Fruit fly (Drosophila melanogaster) whole organism, prepupa: ENCODE data around the gene noi.

Experiments
- CG10631 ChIP-seq: fragments of 200-800 bp; sonication (Bioruptor generic); optimal IDR thresholded peaks from 2 replicates; lab custom pipeline; 2016; ENCODE audit warnings: missing biosample characterization, missing genetic modification characterization
- CG11294 ChIP-seq: fragments of 200-800 bp; sonication (Bioruptor generic); IDR thresholded peaks from 2 replicates; pipeline ENCODE4 v1.3.6; 2022; ENCODE audit warnings: missing biosample characterization, missing genetic modification characterization
- CG11762 ChIP-seq: fragments of 200-800 bp; sonication (Bioruptor generic); optimal IDR thresholded peaks from 3 replicates; lab custom pipeline; 2016; ENCODE audit warnings: missing biosample characterization, missing genetic modification characterization; ENCODE audit not compliant: insufficient read depth
- CG11902 ChIP-seq: fragments of 200-800 bp; sonication (Bioruptor generic); optimal IDR thresholded peaks from 3 replicates; lab custom pipeline; 2016; ENCODE audit warnings: missing biosample characterization, missing genetic modification characterization
- CG15336 ChIP-seq: fragments of 200-800 bp; sonication (Bioruptor generic); IDR thresholded peaks from 2 replicates; pipeline ENCODE4 v1.3.6; 2022; ENCODE audit warnings: missing biosample characterization, missing genetic modification characterization
- CG1621 ChIP-seq: fragments of 200-800 bp; sonication (Bioruptor generic); optimal IDR thresholded peaks from 3 replicates; lab custom pipeline; 2018; ENCODE audit warnings: missing biosample characterization, mild to moderate bottlenecking, missing genetic modification characterization
- CG16779 ChIP-seq: fragments of 200-800 bp; sonication (Bioruptor generic); optimal IDR thresholded peaks from 3 replicates; lab custom pipeline; 2017; ENCODE audit warnings: missing biosample characterization, mild to moderate bottlenecking, missing genetic modification characterization
- CG3032 ChIP-seq: fragments of 200-800 bp; optimal IDR thresholded peaks from 2 replicates; lab custom pipeline; 2019; ENCODE audit warnings: missing biosample characterization, mild to moderate bottlenecking, missing genetic modification characterization, moderate library complexity
- CG31627 ChIP-seq: fragments of 200-800 bp; sonication (Bioruptor generic); optimal IDR thresholded peaks from 3 replicates; lab custom pipeline; 2016; ENCODE audit warnings: missing biosample characterization, missing genetic modification characterization
- CG34406 ChIP-seq: fragments of 200-800 bp; sonication (Bioruptor generic); optimal IDR thresholded peaks from 3 replicates; lab custom pipeline; 2016; ENCODE audit warnings: missing biosample characterization, missing genetic modification characterization
- CG4318 ChIP-seq: fragments of 200-800 bp; sonication (Bioruptor generic); optimal IDR thresholded peaks from 3 replicates; lab custom pipeline; 2017; ENCODE audit warnings: missing biosample characterization, mild to moderate bottlenecking, missing genetic modification characterization
- CG6163 ChIP-seq: fragments of 200-800 bp; sonication (Bioruptor generic); IDR thresholded peaks from 3 replicates; pipeline ENCODE4 v1.3.6; 2022; ENCODE audit warnings: missing biosample characterization, missing genetic modification characterization
- CG6276 ChIP-seq: fragments of 200-800 bp; sonication (Bioruptor generic); optimal IDR thresholded peaks from 2 replicates; lab custom pipeline; 2017; ENCODE audit warnings: missing biosample characterization, mild to moderate bottlenecking, missing genetic modification characterization
- CG6792 ChIP-seq: fragments of 200-800 bp; sonication (Bioruptor generic); optimal IDR thresholded peaks from 3 replicates; lab custom pipeline; 2016; ENCODE audit warnings: missing biosample characterization, missing genetic modification characterization
- CG8119 ChIP-seq: fragments of 200-800 bp; sonication (Bioruptor generic); IDR thresholded peaks from 3 replicates; pipeline ENCODE4 v1.3.6; 2022; ENCODE audit warnings: missing biosample characterization, missing genetic modification characterization
- Eip75B ChIP-seq: fragments of 200-800 bp; sonication (Bioruptor generic); optimal IDR thresholded peaks from 3 replicates; lab custom pipeline; 2016; ENCODE audit warnings: missing biosample characterization, missing genetic modification characterization
- Eip78C ChIP-seq: fragments of 200-800 bp; sonication (Bioruptor generic); peaks from one replicate; lab custom pipeline; 2016; ENCODE audit warnings: missing biosample characterization, missing genetic modification characterization
- Ets21C ChIP-seq: fragments of 200-800 bp; sonication (Bioruptor generic); optimal IDR thresholded peaks from 3 replicates; lab custom pipeline; 2016; ENCODE audit warnings: missing biosample characterization, missing genetic modification characterization
- Gug ChIP-seq: fragments of 200-800 bp; sonication (Bioruptor generic); IDR thresholded peaks from 2 replicates; pipeline ENCODE4 v1.3.6; 2022; ENCODE audit warnings: missing biosample characterization, missing genetic modification characterization
- Hr39 ChIP-seq: fragments of 200-800 bp; sonication (Bioruptor generic); optimal IDR thresholded peaks from 2 replicates; lab custom pipeline; 2016; ENCODE audit warnings: missing biosample characterization, missing genetic modification characterization
- Lpt ChIP-seq: fragments of 200-800 bp; sonication (Bioruptor generic); optimal IDR thresholded peaks from 3 replicates; lab custom pipeline; 2016; ENCODE audit warnings: missing biosample characterization, missing genetic modification characterization
- Met ChIP-seq: fragments of 200-800 bp; sonication (Bioruptor generic); optimal IDR thresholded peaks from 3 replicates; lab custom pipeline; 2016; ENCODE audit warnings: missing biosample characterization, missing genetic modification characterization
- OdsH ChIP-seq: fragments of 200-800 bp; sonication (Bioruptor generic); optimal IDR thresholded peaks from 3 replicates; lab custom pipeline; 2016; ENCODE audit warnings: missing biosample characterization, missing genetic modification characterization
- Sox102F ChIP-seq: fragments of 200-800 bp; sonication (Bioruptor generic); optimal IDR thresholded peaks from 2 replicates; lab custom pipeline; 2016; ENCODE audit warnings: missing biosample characterization, mild to moderate bottlenecking, missing genetic modification characterization
- Sox14 ChIP-seq: fragments of 200-800 bp; sonication (Bioruptor generic); optimal IDR thresholded peaks from 3 replicates; lab custom pipeline; 2016; ENCODE audit warnings: missing biosample characterization, missing genetic modification characterization
- achi ChIP-seq: fragments of 200-800 bp; sonication (Bioruptor generic); optimal IDR thresholded peaks from 3 replicates; lab custom pipeline; 2016; ENCODE audit warnings: missing biosample characterization, missing genetic modification characterization
- acj6 ChIP-seq: fragments of 200-800 bp; sonication (Bioruptor generic); optimal IDR thresholded peaks from 3 replicates; lab custom pipeline; 2016; ENCODE audit warnings: missing biosample characterization, missing genetic modification characterization
- cyc ChIP-seq: fragments of 200-800 bp; sonication (Bioruptor generic); optimal IDR thresholded peaks from 3 replicates; lab custom pipeline; 2016; ENCODE audit warnings: missing biosample characterization, missing genetic modification characterization
- dac ChIP-seq: fragments of 200-800 bp; sonication (Bioruptor generic); optimal IDR thresholded peaks from 2 replicates; lab custom pipeline; 2017; ENCODE audit warnings: missing biosample characterization, mild to moderate bottlenecking, missing genetic modification characterization
- dsx ChIP-seq: fragments of 200-800 bp; optimal IDR thresholded peaks from 3 replicates; lab custom pipeline; 2019; ENCODE audit warnings: missing biosample characterization, mild to moderate bottlenecking, missing genetic modification characterization, moderate library complexity; ENCODE audit not compliant: poor library complexity, severe bottlenecking
- eg ChIP-seq: fragments of 200-800 bp; sonication (Bioruptor generic); IDR thresholded peaks from 3 replicates; pipeline ENCODE4 v1.3.6; 2022; ENCODE audit warnings: missing biosample characterization, missing genetic modification characterization
- esn ChIP-seq: fragments of 200-800 bp; sonication (Bioruptor generic); optimal IDR thresholded peaks from 2 replicates; lab custom pipeline; 2016; ENCODE audit warnings: missing biosample characterization, mild to moderate bottlenecking, missing genetic modification characterization, moderate library complexity
- fd85E ChIP-seq: fragments of 200-800 bp; sonication (Bioruptor generic); optimal IDR thresholded peaks from 3 replicates; lab custom pipeline; 2016; ENCODE audit warnings: missing biosample characterization, missing genetic modification characterization
- lz ChIP-seq: fragments of 200-800 bp; sonication (Bioruptor generic); optimal IDR thresholded peaks from 3 replicates; lab custom pipeline; 2016; ENCODE audit warnings: missing biosample characterization, missing genetic modification characterization
- net ChIP-seq: fragments of 200-800 bp; sonication (Bioruptor generic); optimal IDR thresholded peaks from 3 replicates; lab custom pipeline; 2016; ENCODE audit warnings: missing biosample characterization, missing genetic modification characterization
- salr ChIP-seq, 2 experiments: fragments of 200-800 bp; sonication (Bioruptor generic); optimal IDR thresholded peaks; 3 replicates each; lab custom pipeline; 2016 to 2018; ENCODE audit warnings: missing biosample characterization in 2 of 2, missing genetic modification characterization in 2 of 2, mild to moderate bottlenecking in 1 of 2
- ss ChIP-seq, 2 experiments: fragments of 200-800 bp; sonication (Bioruptor generic); optimal IDR thresholded peaks; 2 replicates in 1 of 2; 3 replicates in 1 of 2; lab custom pipeline; 2017 to 2018; ENCODE audit warnings: mild to moderate bottlenecking in 2 of 2, missing biosample characterization in 2 of 2, missing genetic modification characterization in 2 of 2, moderate library complexity in 1 of 2
- topi ChIP-seq: fragments of 200-800 bp; sonication (Bioruptor generic); optimal IDR thresholded peaks from 3 replicates; lab custom pipeline; 2016; ENCODE audit warnings: missing biosample characterization, missing genetic modification characterization

noi gene

DNA sequence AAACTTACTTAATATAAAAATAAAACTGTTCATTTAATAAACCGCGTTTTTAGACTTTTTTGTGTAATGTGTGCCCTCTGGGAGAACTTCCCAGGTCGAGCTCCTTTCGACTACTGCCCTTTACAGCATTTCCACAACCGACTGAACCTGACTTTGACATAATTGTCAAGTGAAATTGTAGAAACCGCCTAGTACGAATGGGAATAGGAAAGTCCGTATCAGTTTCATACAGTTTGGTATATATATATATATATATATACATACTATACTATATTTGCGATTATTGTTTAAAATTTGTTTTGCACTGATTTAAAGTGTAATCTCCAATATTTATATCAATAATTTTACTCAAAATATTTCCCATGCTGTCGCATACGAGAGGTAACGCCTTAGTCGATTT, 40.2 kb downstream of the noi start, which contains the start of gene mia:
Gene mia, minus strand, starts transcription at position 101 of the 400 bp plus-strand sequence.
- no peak for TF ChIP-seq acj6
- TF ChIP-seq, all 60 proteins: peak for 0

dm6 chr3R:5550452-5550851, 40.8 kb downstream of the noi start:
- no peak for TF ChIP-seq Gug (GFP tag; lab: Robert Waterston, UW)
- no peak for TF ChIP-seq net (GFP tag; lab: Kevin White, UChicago)
- no peak for TF ChIP-seq CG11902
- no peak for TF ChIP-seq CG6276 (GFP tag; lab: Kevin White, UChicago)
- no peak for TF ChIP-seq fd85E (GFP tag; lab: Kevin White, UChicago)
- TF ChIP-seq CG8119 (GFP tag; lab: Robert Waterston, UW) = no peak
- no peak for TF ChIP-seq achi (GFP tag; lab: Kevin White, UChicago)
- TF ChIP-seq topi (GFP tag; lab: Kevin White, UChicago) = no peak
- no peak for TF ChIP-seq ss (GFP tag; optimal IDR thresholded peaks at IDR 0.05; lab: Kevin White, UChicago)
- TF ChIP-seq CG31627 (GFP tag; lab: Kevin White, UChicago) = no peak
- no peak for TF ChIP-seq CG34406 (GFP tag; lab: Kevin White, UChicago)
- TF ChIP-seq CG11762 (GFP tag; lab: Kevin White, UChicago) = no peak
- TF ChIP-seq lz (GFP tag; lab: Kevin White, UChicago) = no peak
- TF ChIP-seq Sox102F (GFP tag; lab: Kevin White, UChicago) = no peak
- no peak for TF ChIP-seq Lpt
- no peak for TF ChIP-seq Ets21C (GFP tag; lab: Kevin White, UChicago)
- TF ChIP-seq Eip75B (GFP tag; lab: Kevin White, UChicago) = no peak
- no peak for TF ChIP-seq CG10631 (GFP tag; lab: Kevin White, UChicago)
- TF ChIP-seq dac = no peak

DNA sequence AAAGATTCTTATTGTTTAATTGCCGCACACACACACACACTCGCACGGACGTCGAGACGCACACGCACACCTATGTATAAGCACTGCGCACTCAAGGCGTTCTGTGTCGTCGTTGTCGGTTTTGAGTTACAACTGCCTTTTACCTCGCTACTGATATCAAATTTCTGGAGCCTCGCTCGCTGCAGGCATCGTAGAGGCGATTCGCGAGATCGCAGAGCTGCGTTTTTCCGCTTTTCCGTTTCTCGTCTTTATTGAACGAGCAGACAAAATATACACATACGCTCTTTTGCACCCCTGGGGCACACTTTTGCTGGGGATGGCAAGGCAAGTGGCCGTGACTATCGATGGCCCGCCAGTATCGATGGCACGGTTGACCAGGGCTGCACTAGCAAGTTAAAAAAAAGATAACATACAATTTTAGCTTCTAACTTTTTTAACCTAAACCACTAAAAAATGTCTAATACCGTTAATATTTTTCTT, 43.8 kb downstream of the noi start, which contains the start of gene CG2519:
Gene CG2519, minus strand, starts transcription at position 312 of the 480 bp plus-strand sequence.
- no peak for TF ChIP-seq Eip78C
- peak; percentile 32 for TF ChIP-seq Ets21C (GFP tag; lab: Kevin White, UChicago)
- TF ChIP-seq CG16779 = no peak
- no peak for TF ChIP-seq CG6276 (GFP tag; lab: Kevin White, UChicago)
- peak; percentile 47 for TF ChIP-seq Sox14 (GFP tag; lab: Kevin White, UChicago)
- no peak for TF ChIP-seq Met (GFP tag; lab: Kevin White, UChicago)
- no peak; the same call in 2 of the 3 replicates for TF ChIP-seq eg (GFP tag; lab: Robert Waterston, UW)
- no peak for TF ChIP-seq salr (GFP tag; optimal IDR thresholded peaks at IDR 0.05; lab: Kevin White, UChicago)
- no peak for TF ChIP-seq fd85E (GFP tag; lab: Kevin White, UChicago)
- TF ChIP-seq CG10631 (GFP tag; lab: Kevin White, UChicago) = no peak
- TF ChIP-seq CG6163 (GFP tag; lab: Robert Waterston, UW) = no peak
- no peak for TF ChIP-seq CG1621 (tag; lab: Kevin White, UChicago)
- 0 out of 2 replicates have a peak, but pooled peaks have one; percentile 7 for TF ChIP-seq CG11294 (GFP tag; lab: Robert Waterston, UW)
- TF ChIP-seq CG6792 (GFP tag; lab: Kevin White, UChicago) = peak; percentile 18
- TF ChIP-seq CG31627 (GFP tag; lab: Kevin White, UChicago) = peak; percentile 43
- no peak for TF ChIP-seq OdsH (GFP tag; lab: Kevin White, UChicago)
- TF ChIP-seq cyc = peak; percentile 58
- no peak for TF ChIP-seq CG4318 (GFP tag; lab: Kevin White, UChicago)
- TF ChIP-seq lz (GFP tag; lab: Kevin White, UChicago) = peak; percentile 43
- peak; percentile 54 for TF ChIP-seq esn
- no peak for TF ChIP-seq Hr39 (GFP tag; lab: Kevin White, UChicago)
- no peak for TF ChIP-seq dsx
- no peak for TF ChIP-seq achi (GFP tag; lab: Kevin White, UChicago)
- TF ChIP-seq CG3032 (tag; lab: Kevin White, UChicago) = peak; percentile 48
- peak; percentile 25; the same call in 1 of the 2 replicates for TF ChIP-seq CG15336 (GFP tag; lab: Robert Waterston, UW)
- TF ChIP-seq, all 60 proteins: peak for 10
